Worm (Caenorhabditis elegans): ENCODE data around the gene fbxa-128.

The fbxa-128 gene

ce11 chrIII:11112718-11113117 lies 26.2 kb downstream of the fbxa-128 start (continued):
- TF ChIP-seq B0019.2 (GFP tag; conservative IDR thresholded peaks at IDR 0.05) = no peak
- no peak for TF ChIP-seq tbx-9 (tag; optimal IDR thresholded peaks at IDR 0.05; ENCODE audit: borderline replicate concordance)
- peak; percentile 89 for TF ChIP-seq mcd-1 (GFP tag; IDR thresholded peaks at IDR 0.05)
- no peak for TF ChIP-seq gei-17 (GFP tag; optimal IDR thresholded peaks at IDR 0.05)
- TF ChIP-seq bed-1 (GFP tag; IDR thresholded peaks at IDR 0.05) = no peak
- TF ChIP-seq lin-35 (GFP tag; optimal IDR thresholded peaks at IDR 0.05) = peak in 1 of 3 experiments; percentile 11
- no peak; the same call in 1 of the 2 replicates for TF ChIP-seq lir-1 (GFP tag; conservative IDR thresholded peaks at IDR 0.05)
- TF ChIP-seq cebp-1 (GFP tag; IDR thresholded peaks at IDR 0.05) = no peak
- peak; percentile 71 for TF ChIP-seq cebp-1 (tag; optimal IDR thresholded peaks at IDR 0.05)
- TF ChIP-seq ztf-25 (GFP tag; IDR thresholded peaks at IDR 0.05) = 0 out of 2 replicates have a peak, but pooled peaks have one; percentile 41
- TF ChIP-seq C17E4.6 (GFP tag; IDR thresholded peaks at IDR 0.05) = no peak
- no peak for TF ChIP-seq hmg-20 (GFP tag; IDR thresholded peaks at IDR 0.05)
- TF ChIP-seq K11D2.4 (GFP tag; IDR thresholded peaks at IDR 0.05) = peak; percentile 81

ce11 chrIII:11110756-11111155 lies 28.2 kb downstream of the fbxa-128 start:
- TF ChIP-seq F33H1.4 (GFP tag; IDR thresholded peaks at IDR 0.05) (peak; percentile 51; the same call in 1 of the 2 replicates), ztf-18 (tag; optimal IDR thresholded peaks at IDR 0.05) (peak; percentile 91), nfyb-1 (GFP tag; IDR thresholded peaks at IDR 0.05) (0 out of 2 replicates have a peak, but pooled peaks have one; percentile 28), dox-1 (GFP tag; IDR thresholded peaks at IDR 0.05) (peak; percentile 83), K12H6.12 (tag; optimal IDR thresholded peaks at IDR 0.05) (peak; percentile 54), madf-3 (GFP tag; IDR thresholded peaks at IDR 0.05) (0 out of 2 replicates have a peak, but pooled peaks have one; percentile 56), Y53G8AR.9 (GFP tag; conservative IDR thresholded peaks at IDR 0.05) (peak; percentile 62; the same call in 1 of the 2 replicates), tlf-1 (GFP tag; optimal IDR thresholded peaks at IDR 0.05) (peak; percentile 62), B0035.1 (tag; optimal IDR thresholded peaks at IDR 0.05) (no peak), ztf-25 (GFP tag; IDR thresholded peaks at IDR 0.05) (no peak), snpc-4 (GFP tag; optimal IDR thresholded peaks at IDR 0.05) (no peak), snpc-4 (tag; optimal IDR thresholded peaks at IDR 0.05) (peak; percentile 0 to 64 (median 44)), rcor-1 (GFP tag; IDR thresholded peaks at IDR 0.05) (no peak), ceh-91 (GFP tag; IDR thresholded peaks at IDR 0.05) (peak; percentile 44; the same call in 1 of the 2 replicates), ztf-22 (GFP tag; optimal IDR thresholded peaks at IDR 0.05) (no peak), snpc-1.1 (tag; optimal IDR thresholded peaks at IDR 0.05; ENCODE audit: insufficient read depth) (no peak), nfya-1 (tag; optimal IDR thresholded peaks at IDR 0.05; ENCODE audit: borderline replicate concordance, insufficient read depth) (no peak), snpc-3.4 (tag; optimal IDR thresholded peaks at IDR 0.05) (no peak), xnd-1 (tag; optimal IDR thresholded peaks at IDR 0.05) (no peak), mes-4 (tag; optimal IDR thresholded peaks at IDR 0.05) (no peak), lin-54 (GFP tag; optimal IDR thresholded peaks at IDR 0.05) (peak; percentile 78), mel-28 (tag; optimal IDR thresholded peaks at IDR 0.05; ENCODE audit: borderline replicate concordance) (no peak), lag-1 (GFP tag; IDR thresholded peaks at IDR 0.05) (no peak), ztf-6 (GFP tag; IDR thresholded peaks at IDR 0.05) (no peak), F23B12.7 (tag; optimal IDR thresholded peaks at IDR 0.05; ENCODE audit: insufficient read depth) (peak; percentile 48), hrde-1 (tag; optimal IDR thresholded peaks at IDR 0.05; ENCODE audit: borderline replicate concordance) (no peak), nhr-80 (tag; optimal IDR thresholded peaks at IDR 0.05) (no peak), ztf-28 (GFP tag; IDR thresholded peaks at IDR 0.05) (0 out of 2 replicates have a peak, but pooled peaks have one; percentile 9), pbrm-1 (GFP tag; IDR thresholded peaks at IDR 0.05) (peak; percentile 65; the same call in 1 of the 2 replicates), F22D6.2 (tag; optimal IDR thresholded peaks at IDR 0.05) (no peak), mcd-1 (GFP tag; IDR thresholded peaks at IDR 0.05) (peak; percentile 91), F55B11.4 (tag; optimal IDR thresholded peaks at IDR 0.05; ENCODE audit: borderline replicate concordance, insufficient read depth) (no peak), let-526 (GFP tag; IDR thresholded peaks at IDR 0.05) (peak; percentile 56; the same call in 1 of the 2 replicates), Y95B8A.8 (GFP tag; IDR thresholded peaks at IDR 0.05) (no peak), rpc-1 (optimal IDR thresholded peaks at IDR 0.05) (no peak), rpc-1 (tag; optimal IDR thresholded peaks at IDR 0.05) (no peak)
